Worm (Caenorhabditis elegans) whole organism, L2 larva: ENCODE data around the gene hpo-39.

ENCODE experiments used
- C34F6.9 ChIP-seq: fragments of 150-350 bp; optimal IDR thresholded peaks from 2 replicates; lab custom pipeline; 2014; ENCODE audit warnings: missing biosample characterization, missing genetic modification characterization
- F13H6.1 ChIP-seq: sonication (generic microtip); optimal IDR thresholded peaks from 2 replicates; lab custom pipeline; 2016; ENCODE audit warnings: missing genetic modification characterization, missing compliant biosample characterization
- Y55F3AM.14 ChIP-seq: fragments of 200-800 bp; sonication (Bioruptor generic); optimal IDR thresholded peaks from 2 replicates; lab custom pipeline; 2018; ENCODE audit warnings: mild to moderate bottlenecking, missing genetic modification characterization, missing compliant biosample characterization
- aly-2 ChIP-seq: fragments of 150-350 bp; optimal IDR thresholded peaks from 2 replicates; lab custom pipeline; 2014; ENCODE audit warnings: missing biosample characterization, missing genetic modification characterization
- blmp-1 ChIP-seq: sonication (generic microtip); optimal IDR thresholded peaks from 2 replicates; lab custom pipeline; 2017; ENCODE audit warnings: missing genetic modification characterization, mild to moderate bottlenecking, missing compliant biosample characterization, antibody characterized with exemption, moderate library complexity; ENCODE audit not compliant: insufficient read depth
- ceh-16 ChIP-seq: fragments of 150-350 bp; optimal IDR thresholded peaks from 2 replicates; lab custom pipeline; 2014; ENCODE audit warnings: missing biosample characterization, missing genetic modification characterization
- ceh-82 ChIP-seq: fragments of 150-350 bp; optimal IDR thresholded peaks from 2 replicates; lab custom pipeline; 2014; ENCODE audit warnings: missing biosample characterization, missing genetic modification characterization
- crh-2 ChIP-seq: sonication (generic microtip); optimal IDR thresholded peaks from 2 replicates; lab custom pipeline; 2017; ENCODE audit warnings: missing biosample characterization, missing genetic modification characterization
- dmd-4 ChIP-seq: sonication (generic microtip); optimal IDR thresholded peaks from 2 replicates; lab custom pipeline; 2017; ENCODE audit warnings: missing biosample characterization, missing genetic modification characterization
- elt-1 ChIP-seq: fragments of 150-350 bp; optimal IDR thresholded peaks from 2 replicates; lab custom pipeline; 2014; ENCODE audit warnings: missing biosample characterization, missing genetic modification characterization
- elt-3 ChIP-seq: sonication (generic microtip); optimal IDR thresholded peaks from 2 replicates; lab custom pipeline; 2017; ENCODE audit warnings: missing biosample characterization, missing genetic modification characterization
- gmeb-1 ChIP-seq: fragments of 150-350 bp; optimal IDR thresholded peaks from 2 replicates; lab custom pipeline; 2014; ENCODE audit warnings: missing biosample characterization, missing genetic modification characterization
- lin-13 ChIP-seq: fragments of 150-350 bp; optimal IDR thresholded peaks from 2 replicates; lab custom pipeline; 2014; ENCODE audit warnings: missing biosample characterization, missing genetic modification reagents, missing genetic modification characterization
- lin-39 ChIP-seq: fragments of 150-350 bp; optimal IDR thresholded peaks from 2 replicates; lab custom pipeline; 2014; ENCODE audit warnings: missing biosample characterization, missing genetic modification reagents, missing genetic modification characterization
- lsy-2 ChIP-seq, 2 experiments: fragments of 150-350 bp in 1 of 2; sonication (generic microtip) in 1 of 2; optimal IDR thresholded peaks; 2 replicates each; lab custom pipeline; 2014 to 2017; ENCODE audit warnings: missing biosample characterization in 2 of 2, missing genetic modification characterization in 2 of 2
- mbf-1 ChIP-seq: sonication (generic microtip); optimal IDR thresholded peaks from 2 replicates; lab custom pipeline; 2017; ENCODE audit warnings: missing biosample characterization, missing genetic modification characterization
- mdl-1 ChIP-seq, 2 experiments: fragments of 150-350 bp in 1 of 2; sonication (generic microtip) in 1 of 2; optimal IDR thresholded peaks; 2 replicates each; lab custom pipeline; 2017; ENCODE audit warnings: missing biosample characterization in 2 of 2, missing genetic modification characterization in 2 of 2
- nhr-129 ChIP-seq: fragments of 150-350 bp; optimal IDR thresholded peaks from 2 replicates; lab custom pipeline; 2014; ENCODE audit warnings: missing biosample characterization, missing genetic modification characterization
- nhr-21 ChIP-seq: fragments of 150-350 bp; optimal IDR thresholded peaks from 2 replicates; lab custom pipeline; 2014; ENCODE audit warnings: missing biosample characterization, missing genetic modification characterization
- nhr-23 ChIP-seq: fragments of 150-350 bp; optimal IDR thresholded peaks from 2 replicates; lab custom pipeline; 2014; ENCODE audit warnings: missing biosample characterization, missing genetic modification reagents, missing genetic modification characterization
- nhr-25 ChIP-seq: fragments of 150-350 bp; sonication (generic microtip); optimal IDR thresholded peaks from 3 replicates; lab custom pipeline; 2014; ENCODE audit warnings: missing biosample characterization, missing genetic modification characterization
- nhr-6 ChIP-seq: fragments of 150-350 bp; optimal IDR thresholded peaks from 2 replicates; lab custom pipeline; 2014; ENCODE audit warnings: missing biosample characterization, missing genetic modification characterization
- skn-1 ChIP-seq: sonication (generic microtip); optimal IDR thresholded peaks from 2 replicates; lab custom pipeline; 2017; ENCODE audit warnings: missing biosample characterization, missing genetic modification characterization
- sma-9 ChIP-seq, 2 experiments: fragments of 150-350 bp in 1 of 2; sonication (generic microtip) in 1 of 2; optimal IDR thresholded peaks; 2 replicates each; lab custom pipeline; 2014 to 2016; ENCODE audit warnings: missing genetic modification characterization in 2 of 2, mild to moderate bottlenecking in 1 of 2, missing biosample characterization in 1 of 2, missing compliant biosample characterization in 1 of 2, missing genetic modification reagents in 1 of 2, moderate library complexity in 1 of 2
- snpc-4 ChIP-seq: fragments of 150-350 bp; optimal IDR thresholded peaks from 2 replicates; lab custom pipeline; 2014; ENCODE audit warnings: missing biosample characterization, missing genetic modification characterization
- unc-39 ChIP-seq: fragments of 150-350 bp; optimal IDR thresholded peaks from 2 replicates; lab custom pipeline; 2014; ENCODE audit warnings: missing biosample characterization, missing genetic modification characterization
- unc-55 ChIP-seq: fragments of 150-350 bp; sonication (generic microtip); optimal IDR thresholded peaks from 3 replicates; lab custom pipeline; 2014; ENCODE audit warnings: missing biosample characterization, missing genetic modification reagents, missing genetic modification characterization
- zag-1 ChIP-seq: fragments of 150-350 bp; optimal IDR thresholded peaks from 2 replicates; lab custom pipeline; 2014; ENCODE audit warnings: missing biosample characterization, missing genetic modification characterization
- ztf-1 ChIP-seq: fragments of 200-800 bp; sonication (Bioruptor generic); conservative IDR thresholded peaks from 2 replicates; pipeline ENCODE4 v1.3.6; 2022; ENCODE audit warnings: missing genetic modification characterization, missing compliant biosample characterization

The hpo-39 gene

DNA sequence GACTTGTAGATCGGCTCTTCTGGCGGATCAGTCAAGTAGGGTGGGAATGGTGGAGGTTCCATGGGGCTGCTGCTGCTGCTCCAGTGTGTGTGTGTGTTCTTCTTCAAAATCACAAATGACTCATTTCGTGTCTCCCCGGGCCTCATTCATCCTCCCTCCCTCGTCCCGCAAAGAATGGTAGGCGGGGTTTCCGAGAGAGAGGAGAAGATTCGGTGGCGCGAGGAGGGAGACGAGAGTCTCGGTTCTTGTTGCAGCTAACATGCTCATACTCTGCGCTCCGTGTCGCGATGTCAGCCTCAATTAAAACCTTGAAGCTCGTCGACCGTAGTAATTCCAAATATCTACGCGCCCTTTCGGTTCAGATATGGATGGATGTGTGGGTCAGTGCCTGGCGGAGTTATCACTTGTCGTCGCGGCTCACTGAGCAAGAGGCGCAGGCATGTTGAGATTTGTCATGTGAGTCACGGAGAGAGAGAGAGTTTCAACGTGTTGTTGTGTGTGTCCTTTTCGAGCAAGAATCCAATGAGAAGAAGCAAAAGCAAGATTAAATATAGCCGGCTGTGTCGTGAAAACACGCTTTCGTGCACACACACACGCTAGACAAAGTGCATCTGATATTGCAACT lies 46.8 kb downstream of the hpo-39 start:
- TF ChIP-seq elt-1 (tag; lab: Kevin White, UChicago) (no peak), lin-39 (tag; lab: Kevin White, UChicago) (no peak), unc-55 (peak; percentile 7), lin-13 (GFP tag; lab: Kevin White, UChicago) (no peak), zag-1 (no peak), unc-39 (tag; lab: Kevin White, UChicago) (no peak), ceh-16 (tag; lab: Kevin White, UChicago) (no peak), elt-3 (tag; lab: Kevin White, UChicago) (no peak), lsy-2 (tag; optimal IDR thresholded peaks at IDR 0.05; lab: Kevin White, UChicago) (peak in 1 of 2 experiments; percentile 10), ceh-82 (tag; lab: Kevin White, UChicago) (no peak), ztf-1 (no peak), F13H6.1 (tag; lab: Kevin White, UChicago) (peak; percentile 2), nhr-6 (no peak), C34F6.9 (tag; lab: Kevin White, UChicago) (peak; percentile 3)

- no peak for TF ChIP-seq F13H6.1 (tag; lab: Kevin White, UChicago)
- TF ChIP-seq gmeb-1 (tag; lab: Kevin White, UChicago), result no peak
- TF ChIP-seq crh-2 (tag; lab: Kevin White, UChicago), result no peak
- no peak for TF ChIP-seq aly-2
- TF ChIP-seq dmd-4 (tag; lab: Kevin White, UChicago), result no peak
- no peak for TF ChIP-seq unc-55
- TF ChIP-seq unc-39 (tag; lab: Kevin White, UChicago), result no peak
- TF ChIP-seq ceh-82 (tag; lab: Kevin White, UChicago), result no peak
- TF ChIP-seq Y55F3AM.14, result no peak
- TF ChIP-seq C34F6.9 (tag; lab: Kevin White, UChicago), result no peak
- TF ChIP-seq zag-1, result no peak
- no peak for TF ChIP-seq ztf-1
- no peak for TF ChIP-seq lin-39 (tag; lab: Kevin White, UChicago)
These were observed 48.2 kb downstream of the hpo-39 start for ce11 chrV:4525512-4525911.

DNA sequence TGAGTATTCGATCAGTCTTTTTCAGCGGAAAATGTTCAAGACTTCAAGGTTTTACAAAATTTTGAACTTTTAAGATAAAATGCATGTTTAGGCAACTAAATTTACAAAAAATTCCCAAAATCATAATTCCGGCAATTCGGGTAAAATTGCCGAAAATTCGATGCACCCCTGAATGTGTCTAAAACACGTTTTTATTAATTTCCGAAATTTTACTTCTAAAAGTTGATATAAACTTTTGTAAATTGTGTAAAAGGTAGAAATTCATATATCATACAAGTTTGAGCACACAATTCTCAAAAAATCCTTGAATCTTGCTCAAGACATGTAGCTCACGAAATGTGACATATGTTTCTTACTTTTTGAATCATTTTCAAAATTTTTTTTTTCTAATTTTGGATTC lies 48.6 kb downstream of the hpo-39 start:
- TF ChIP-seq zag-1 (no peak), blmp-1 (tag; lab: Kevin White, UChicago) (no peak), nhr-25 (no peak), dmd-4 (tag; lab: Kevin White, UChicago) (no peak), skn-1 (no peak), crh-2 (tag; lab: Kevin White, UChicago) (no peak), ceh-16 (tag; lab: Kevin White, UChicago) (no peak)

DNA sequence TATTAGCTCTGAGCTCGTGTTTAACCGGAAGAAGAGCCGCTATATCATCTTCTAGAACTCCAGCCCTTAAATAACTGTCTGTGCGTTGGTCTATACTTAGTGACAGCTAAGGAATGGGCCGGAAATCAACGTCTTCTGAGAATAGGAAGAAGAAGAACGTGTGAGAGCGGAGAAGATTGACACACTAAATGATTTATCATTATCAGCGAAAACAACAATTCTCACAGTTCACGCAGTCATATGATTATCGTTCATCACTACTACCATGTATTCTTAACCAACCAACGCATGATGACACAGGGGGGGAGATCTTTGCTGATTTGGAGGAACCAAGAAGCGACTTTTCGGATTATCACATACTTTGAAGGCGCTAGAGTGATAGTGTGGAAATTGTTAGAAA lies 49.4 kb downstream of the hpo-39 start:
- TF ChIP-seq sma-9 (GFP tag; optimal IDR thresholded peaks at IDR 0.05; lab: Kevin White, UChicago), result peak; percentile 40
- no peak for TF ChIP-seq sma-9 (tag; optimal IDR thresholded peaks at IDR 0.05; lab: Kevin White, UChicago)
- no peak for TF ChIP-seq gmeb-1 (tag; lab: Kevin White, UChicago)
- peak; percentile 49 for TF ChIP-seq nhr-129 (tag; lab: Kevin White, UChicago)
- TF ChIP-seq nhr-21, result peak; percentile 48

DNA sequence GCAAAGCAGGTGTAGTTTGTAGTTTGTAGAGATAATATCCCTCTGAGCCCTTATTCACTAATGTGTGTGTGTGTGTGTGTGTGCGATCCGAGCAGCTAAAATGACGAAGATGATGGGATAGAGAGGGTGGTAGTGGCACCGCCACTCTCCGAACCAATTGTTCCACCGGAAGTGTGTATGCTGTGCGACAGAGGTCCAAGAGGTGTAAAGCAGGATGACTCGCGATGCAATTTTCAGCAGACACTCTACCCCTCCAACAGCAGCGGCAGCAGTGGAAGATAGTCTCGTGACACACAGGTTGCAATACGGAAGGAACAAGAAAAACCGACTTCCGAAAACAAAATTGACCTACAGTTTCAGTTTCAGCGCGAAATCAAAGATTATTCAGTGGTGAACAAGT lies 49.9 kb downstream of the hpo-39 start:
- TF ChIP-seq mbf-1 (tag; lab: Kevin White, UChicago) (no peak), sma-9 (GFP tag; optimal IDR thresholded peaks at IDR 0.05; lab: Kevin White, UChicago) (peak; percentile 15), sma-9 (tag; optimal IDR thresholded peaks at IDR 0.05; lab: Kevin White, UChicago) (no peak), lsy-2 (tag; optimal IDR thresholded peaks at IDR 0.05; lab: Kevin White, UChicago) (peak in 1 of 2 experiments; percentile 17), ceh-16 (tag; lab: Kevin White, UChicago) (no peak), mdl-1 (tag; optimal IDR thresholded peaks at IDR 0.05; lab: Kevin White, UChicago) (no peak), F13H6.1 (tag; lab: Kevin White, UChicago) (peak; percentile 1), elt-1 (tag; lab: Kevin White, UChicago) (no peak), elt-3 (tag; lab: Kevin White, UChicago) (no peak)

ce11 chrV:4523312-4523711 lies 50.4 kb downstream of the hpo-39 start:
- no peak for TF ChIP-seq nhr-23 (tag; lab: Kevin White, UChicago)
- TF ChIP-seq nhr-25, result peak; percentile 39
- peak; percentile 46 for TF ChIP-seq nhr-21
- TF ChIP-seq snpc-4 (tag; lab: Kevin White, UChicago), result no peak
